Worm (Caenorhabditis elegans): ENCODE results near the gene bath-24.
A peak's percentile ranks its signal among the peaks of the same experiment; 100 is the strongest.
"Not testable (repeated sequence)": the region's sequence is repeated elsewhere in the genome, so short reads cannot be mapped to it uniquely, and the experiment has no call there.

Gene bath-24

ce11 chrII:2064497-2064896 lies 19.1 kb upstream of the bath-24 start, which contains the start of gene fbxb-6:
Gene fbxb-6, plus strand, starts transcription at chrII:2064797.
- TF ChIP-seq flh-1 (GFP tag; optimal IDR thresholded peaks at IDR 0.05) (no peak), hlh-1 (tag; optimal IDR thresholded peaks at IDR 0.05) (no peak), cnd-1 (tag; optimal IDR thresholded peaks at IDR 0.05) (no peak), drap-1 (GFP tag; optimal IDR thresholded peaks at IDR 0.05) (no peak), blmp-1 (tag; optimal IDR thresholded peaks at IDR 0.05) (no peak), ceh-39 (tag; optimal IDR thresholded peaks at IDR 0.05) (no peak), ztf-11 (tag; optimal IDR thresholded peaks at IDR 0.05) (no peak), M03D4.4 (tag; optimal IDR thresholded peaks at IDR 0.05) (no peak), nhr-28 (tag; optimal IDR thresholded peaks at IDR 0.05) (no peak), unc-39 (tag; optimal IDR thresholded peaks at IDR 0.05) (no peak), sptf-1 (tag; optimal IDR thresholded peaks at IDR 0.05) (no peak)

ce11 chrII:2063989-2064388 lies 18.6 kb upstream of the bath-24 start, which contains the start of gene F07E5.13:
Gene F07E5.13, minus strand, starts transcription at chrII:2064089.
- TF ChIP-seq nhr-2 (tag; optimal IDR thresholded peaks at IDR 0.05) (no peak), ces-1 (GFP tag; optimal IDR thresholded peaks at IDR 0.05) (no peak), nhr-12 (tag; optimal IDR thresholded peaks at IDR 0.05) (no peak), bed-3 (GFP tag; optimal IDR thresholded peaks at IDR 0.05) (no peak), mab-5 (tag; optimal IDR thresholded peaks at IDR 0.05) (no peak), hlh-1 (tag; optimal IDR thresholded peaks at IDR 0.05) (no peak), lin-13 (tag; optimal IDR thresholded peaks at IDR 0.05) (no peak), nhr-237 (tag; optimal IDR thresholded peaks at IDR 0.05) (no peak), unc-62 (GFP tag; optimal IDR thresholded peaks at IDR 0.05) (no peak), tbx-8 (GFP tag; optimal IDR thresholded peaks at IDR 0.05) (no peak), ceh-39 (tag; optimal IDR thresholded peaks at IDR 0.05) (no peak), ceh-83 (GFP tag; optimal IDR thresholded peaks at IDR 0.05) (no peak), zip-8 (tag; optimal IDR thresholded peaks at IDR 0.05) (no peak), sem-2 (GFP tag; optimal IDR thresholded peaks at IDR 0.05) (no peak), snpc-4 (tag; optimal IDR thresholded peaks at IDR 0.05) (no peak), ham-2 (GFP tag; optimal IDR thresholded peaks at IDR 0.05) (no peak)

- TF ChIP-seq nhr-12 (tag; optimal IDR thresholded peaks at IDR 0.05), result no peak
- peak; percentile 62 for TF ChIP-seq lin-13 (tag; optimal IDR thresholded peaks at IDR 0.05)
- no peak for TF ChIP-seq nhr-76 (tag; optimal IDR thresholded peaks at IDR 0.05)
- no peak for TF ChIP-seq hlh-1 (tag; optimal IDR thresholded peaks at IDR 0.05)
- TF ChIP-seq ces-1 (GFP tag; optimal IDR thresholded peaks at IDR 0.05), result peak; percentile 41
- TF ChIP-seq mep-1 (tag; optimal IDR thresholded peaks at IDR 0.05), result peak; percentile 37
- TF ChIP-seq lsy-2 (tag; optimal IDR thresholded peaks at IDR 0.05), result peak; percentile 94
These were observed 13.6 kb upstream of the bath-24 start, which contains the start of gene F07E5.5 for ce11 chrII:2058985-2059384. Gene F07E5.5, minus strand, starts transcription at chrII:2059070.

- TF ChIP-seq lin-32 (GFP tag; optimal IDR thresholded peaks at IDR 0.05) (no peak), ceh-83 (GFP tag; optimal IDR thresholded peaks at IDR 0.05) (no peak), ceh-43 (GFP tag; optimal IDR thresholded peaks at IDR 0.05) (no peak), cnd-1 (tag; optimal IDR thresholded peaks at IDR 0.05) (peak; percentile 51), ham-2 (GFP tag; optimal IDR thresholded peaks at IDR 0.05) (no peak)
These were observed 6.0 kb upstream of the bath-24 start, which contains the start of gene fbxb-35 for ce11 chrII:2051372-2051771. Gene fbxb-35, plus strand, starts transcription at chrII:2051672.

ce11 chrII:2046556-2046955 lies 1.2 kb upstream of the bath-24 start, which contains the start of gene math-1:
Gene math-1, minus strand, starts transcription at chrII:2046656.
- not testable (repeated sequence) for TF ChIP-seq ces-1 (GFP tag; optimal IDR thresholded peaks at IDR 0.05); M03D4.4 (tag; optimal IDR thresholded peaks at IDR 0.05); mab-5 (tag; optimal IDR thresholded peaks at IDR 0.05)

ce11 chrII:2042447-2042846 lies 3.0 kb downstream of the bath-24 start, which contains the start of gene bath-20:
Gene bath-20, minus strand, starts transcription at chrII:2042547.
- no peak for TF ChIP-seq snpc-4 (tag; optimal IDR thresholded peaks at IDR 0.05)
- TF ChIP-seq drap-1 (GFP tag; optimal IDR thresholded peaks at IDR 0.05), result no peak
- no peak for TF ChIP-seq unc-120 (tag; optimal IDR thresholded peaks at IDR 0.05; ENCODE audit: poor library complexity, severe bottlenecking)
- no peak for TF ChIP-seq nhr-2 (tag; optimal IDR thresholded peaks at IDR 0.05)
- TF ChIP-seq mab-5 (tag; optimal IDR thresholded peaks at IDR 0.05), result no peak
